Worm (Caenorhabditis elegans) whole organism, late embryonic: ENCODE results near the gene R08D7.4.

Experiments used
- K02D7.2 ChIP-seq: sonication (generic microtip); optimal IDR thresholded peaks from 2 replicates; lab custom pipeline; 2017; ENCODE audit warnings: mild to moderate bottlenecking, missing genetic modification characterization, missing compliant biosample characterization
- K09A11.1 ChIP-seq: sonication (generic microtip); optimal IDR thresholded peaks from 2 replicates; lab custom pipeline; 2017; ENCODE audit warnings: antibody characterized with exemption, mild to moderate bottlenecking, missing genetic modification characterization, missing compliant biosample characterization; ENCODE audit not compliant: insufficient read depth
- Y22D7AL.16 ChIP-seq: sonication (generic microtip); optimal IDR thresholded peaks from 2 replicates; lab custom pipeline; 2016; ENCODE audit warnings: missing genetic modification characterization, missing compliant biosample characterization
- ceh-14 ChIP-seq: sonication (generic microtip); optimal IDR thresholded peaks from 2 replicates; lab custom pipeline; 2016; ENCODE audit warnings: missing genotype, missing genetic modification characterization, missing compliant biosample characterization
- ceh-18 ChIP-seq: sonication (generic microtip); optimal IDR thresholded peaks from 2 replicates; lab custom pipeline; 2016; ENCODE audit warnings: missing genetic modification characterization, missing compliant biosample characterization
- ceh-19 ChIP-seq: fragments of 200-800 bp; sonication (Bioruptor generic); optimal IDR thresholded peaks from 2 replicates; lab custom pipeline; 2018; ENCODE audit warnings: mild to moderate bottlenecking, missing genetic modification characterization, missing compliant biosample characterization
- ceh-2 ChIP-seq: sonication (generic microtip); optimal IDR thresholded peaks from 2 replicates; lab custom pipeline; 2016; ENCODE audit warnings: missing genotype, missing genetic modification characterization, missing compliant biosample characterization
- ceh-31 ChIP-seq: sonication (generic microtip); optimal IDR thresholded peaks from 2 replicates; lab custom pipeline; 2016; ENCODE audit warnings: missing genetic modification characterization, missing compliant biosample characterization
- ceh-48 ChIP-seq: sonication (generic microtip); optimal IDR thresholded peaks from 2 replicates; lab custom pipeline; 2016; ENCODE audit warnings: missing genetic modification characterization, inconsistent platforms, missing compliant biosample characterization
- che-1 ChIP-seq: sonication (generic microtip); optimal IDR thresholded peaks from 2 replicates; lab custom pipeline; 2016; ENCODE audit warnings: mild to moderate bottlenecking, missing genetic modification characterization, missing compliant biosample characterization
- dve-1 ChIP-seq: sonication (generic microtip); optimal IDR thresholded peaks from 2 replicates; lab custom pipeline; 2017; ENCODE audit warnings: antibody characterized with exemption, mild to moderate bottlenecking, missing genetic modification characterization, missing compliant biosample characterization
- fkh-10 ChIP-seq: fragments of 150-350 bp; optimal IDR thresholded peaks from 2 replicates; lab custom pipeline; 2014; ENCODE audit warnings: missing biosample characterization, missing genetic modification reagents, missing genetic modification characterization
- fkh-6 ChIP-seq: sonication (generic microtip); optimal IDR thresholded peaks from 2 replicates; lab custom pipeline; 2016; ENCODE audit warnings: missing genetic modification characterization, missing compliant biosample characterization
- gmeb-2 ChIP-seq: sonication (generic microtip); optimal IDR thresholded peaks from 2 replicates; lab custom pipeline; 2016; ENCODE audit warnings: missing genetic modification characterization, inconsistent platforms, missing compliant biosample characterization
- hlh-30 ChIP-seq: sonication (generic microtip); optimal IDR thresholded peaks from 2 replicates; lab custom pipeline; 2017; ENCODE audit warnings: antibody characterized with exemption, missing genetic modification characterization, missing compliant biosample characterization; ENCODE audit not compliant: insufficient read depth
- hlh-8 ChIP-seq: sonication (generic microtip); optimal IDR thresholded peaks from 2 replicates; lab custom pipeline; 2016; ENCODE audit warnings: missing genotype, missing genetic modification characterization, missing compliant biosample characterization
- madf-2 ChIP-seq: sonication (generic microtip); optimal IDR thresholded peaks from 2 replicates; lab custom pipeline; 2017; ENCODE audit warnings: missing genetic modification characterization, missing compliant biosample characterization
- nfya-1 ChIP-seq: sonication (generic microtip); optimal IDR thresholded peaks from 2 replicates; lab custom pipeline; 2017; ENCODE audit warnings: missing genetic modification characterization, mild to moderate bottlenecking, missing compliant biosample characterization, antibody characterized with exemption, moderate library complexity
- npax-4 ChIP-seq: sonication (generic microtip); optimal IDR thresholded peaks from 2 replicates; lab custom pipeline; 2016; ENCODE audit warnings: missing genetic modification characterization, missing compliant biosample characterization
- odd-2 ChIP-seq: sonication (generic microtip); optimal IDR thresholded peaks from 2 replicates; lab custom pipeline; 2017; ENCODE audit warnings: antibody characterized with exemption, mild to moderate bottlenecking, missing genetic modification characterization, missing compliant biosample characterization
- pat-9 ChIP-seq: fragments of 200-800 bp; sonication (Bioruptor generic); optimal IDR thresholded peaks from 2 replicates; lab custom pipeline; 2018; ENCODE audit warnings: mild to moderate bottlenecking, missing genetic modification characterization, moderate library complexity, missing compliant biosample characterization
- pqm-1 ChIP-seq: sonication (generic microtip); optimal IDR thresholded peaks from 2 replicates; lab custom pipeline; 2016; ENCODE audit warnings: missing genetic modification characterization, missing compliant biosample characterization
- sdc-2 ChIP-seq: sonication (generic microtip); optimal IDR thresholded peaks from 2 replicates; lab custom pipeline; 2016; ENCODE audit warnings: missing genotype, missing genetic modification characterization, missing compliant biosample characterization
- sox-4 ChIP-seq: sonication (generic microtip); optimal IDR thresholded peaks from 2 replicates; lab custom pipeline; 2017; ENCODE audit warnings: mild to moderate bottlenecking, missing genetic modification characterization, inconsistent platforms, missing compliant biosample characterization
- syd-9 ChIP-seq: sonication (generic microtip); optimal IDR thresholded peaks from 2 replicates; lab custom pipeline; 2016; ENCODE audit warnings: mild to moderate bottlenecking, missing genetic modification characterization, moderate library complexity, missing compliant biosample characterization
- tbx-2 ChIP-seq: sonication (generic microtip); optimal IDR thresholded peaks from 2 replicates; lab custom pipeline; 2016; ENCODE audit warnings: missing genetic modification characterization, missing compliant biosample characterization
- tbx-7 ChIP-seq: sonication (generic microtip); optimal IDR thresholded peaks from 2 replicates; lab custom pipeline; 2016; ENCODE audit warnings: missing genotype, missing genetic modification characterization, missing compliant biosample characterization
- unc-55 ChIP-seq: sonication (generic microtip); optimal IDR thresholded peaks from 2 replicates; lab custom pipeline; 2017; ENCODE audit warnings: missing biosample characterization, missing genetic modification reagents, missing genetic modification characterization
- zip-5 ChIP-seq: sonication (generic microtip); optimal IDR thresholded peaks from 2 replicates; lab custom pipeline; 2016; ENCODE audit warnings: missing genetic modification characterization, missing compliant biosample characterization

The R08D7.4 gene

DNA sequence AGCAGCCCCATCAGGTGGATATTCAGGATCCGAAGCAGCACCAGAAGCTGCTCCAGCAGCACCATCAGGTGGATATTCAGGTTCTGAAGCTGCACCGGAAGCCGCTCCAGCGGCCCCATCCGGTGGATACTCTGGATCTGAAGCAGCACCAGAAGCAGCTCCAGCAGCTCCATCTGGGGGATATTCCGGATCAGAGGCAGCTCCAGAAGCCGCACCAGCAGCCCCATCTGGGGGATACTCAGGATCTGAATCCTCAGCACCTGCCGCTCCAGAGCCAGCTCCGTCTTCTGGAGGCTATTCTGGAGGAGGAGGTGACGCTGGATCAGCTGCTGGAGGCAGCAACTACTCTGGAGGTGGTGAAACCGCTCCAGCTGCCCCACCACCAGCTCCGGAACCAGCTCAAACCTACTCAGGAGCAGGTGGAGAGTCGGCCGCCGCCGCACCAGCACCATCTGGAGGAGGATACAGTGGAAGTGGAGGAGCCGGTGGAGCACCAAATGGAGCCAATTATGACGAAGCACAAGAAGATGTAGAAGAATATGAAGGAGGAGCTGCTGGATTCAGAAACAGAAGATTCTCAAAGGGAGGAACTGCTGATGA lies 6.9 kb upstream of the R08D7.4 start:
- TF ChIP-seq odd-2 (no peak), dve-1 (peak; percentile 43)

DNA sequence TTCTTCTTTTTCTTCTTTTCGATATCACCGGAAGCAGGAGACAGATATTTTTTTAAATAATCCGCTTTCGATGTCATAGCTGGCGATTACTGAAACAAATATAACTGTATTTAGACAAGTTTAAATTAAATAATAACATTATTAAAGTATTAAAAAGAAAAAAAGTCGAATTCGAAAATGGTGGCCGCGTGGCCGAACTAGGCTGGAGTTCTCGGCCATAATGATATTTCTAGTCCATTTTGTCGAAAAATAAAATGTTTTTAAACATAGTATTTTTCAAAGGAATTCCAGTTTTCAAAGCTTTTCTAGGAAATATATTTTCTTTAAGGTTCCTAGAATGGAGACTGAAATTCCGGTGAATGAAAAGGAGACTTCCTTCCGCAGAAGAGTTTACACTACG lies 4.1 kb upstream of the R08D7.4 start, which contains the start of the genes bud-13 and rpap-2:
bud-13 (minus strand) TSS at position 89 of the 400 bp plus-strand sequence.
rpap-2 (plus strand) TSS at position 329 of the 400 bp plus-strand sequence.
- TF ChIP-seq tbx-2 (tag; lab: Kevin White, UChicago): peak; percentile 36
- peak; percentile 15 for TF ChIP-seq zip-5 (tag; lab: Kevin White, UChicago)
- TF ChIP-seq ceh-48: no peak
- peak; percentile 46 for TF ChIP-seq ceh-31
- TF ChIP-seq hlh-8: peak; percentile 22
- TF ChIP-seq ceh-2 (tag; lab: Kevin White, UChicago): peak; percentile 8
- no peak for TF ChIP-seq nfya-1 (tag; lab: Kevin White, UChicago)
- TF ChIP-seq, all 69 proteins: peak for 5

DNA sequence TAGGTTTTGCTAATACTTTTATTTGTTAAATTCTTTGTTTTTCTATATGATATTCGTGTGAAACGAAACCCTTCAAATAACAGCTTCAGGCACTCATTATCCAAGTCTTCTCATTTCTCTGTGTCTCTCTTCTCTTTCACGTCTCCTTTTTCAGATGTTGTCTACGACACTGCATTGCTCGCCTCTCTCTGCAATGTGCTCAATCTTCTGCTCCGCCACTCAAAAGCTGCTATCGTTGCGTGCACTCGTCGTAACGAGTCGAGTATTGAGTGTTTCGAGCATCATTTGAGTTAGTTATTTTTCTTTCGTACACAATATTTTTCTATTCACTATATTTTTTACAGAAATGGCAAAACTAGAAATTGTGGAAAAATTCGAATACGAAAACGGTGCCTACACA lies 1.5 kb downstream of the R08D7.4 start:
- TF ChIP-seq npax-4 (no peak), fkh-10 (GFP tag; lab: Kevin White, UChicago) (no peak), ceh-14 (tag; lab: Kevin White, UChicago) (no peak), hlh-30 (tag; lab: Kevin White, UChicago) (no peak), tbx-7 (tag; lab: Kevin White, UChicago) (no peak), K09A11.1 (no peak), pqm-1 (tag; lab: Kevin White, UChicago) (no peak)

DNA sequence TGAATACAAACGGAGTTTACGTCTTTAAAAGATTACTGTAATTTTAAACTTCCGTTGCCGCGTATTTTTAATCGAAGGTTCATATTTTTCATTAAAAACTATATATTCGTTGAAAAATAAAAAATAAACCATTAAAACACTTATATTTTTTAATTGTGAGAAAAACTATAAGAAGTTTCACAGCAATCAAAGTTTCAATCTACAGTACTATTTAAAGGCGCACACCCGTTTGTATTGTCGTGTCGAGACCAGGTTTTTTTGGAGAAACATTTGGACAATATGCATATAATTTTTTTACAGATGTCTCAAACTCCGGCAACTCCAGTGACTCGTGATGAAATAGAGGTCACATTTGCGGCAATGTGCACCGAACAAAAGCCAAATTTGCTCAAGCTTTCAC lies 2.1 kb downstream of the R08D7.4 start, which contains the start of gene R08D7.5:
R08D7.5 (plus strand) TSS at position 301 of the 400 bp plus-strand sequence.
- TF ChIP-seq odd-2: no peak

DNA sequence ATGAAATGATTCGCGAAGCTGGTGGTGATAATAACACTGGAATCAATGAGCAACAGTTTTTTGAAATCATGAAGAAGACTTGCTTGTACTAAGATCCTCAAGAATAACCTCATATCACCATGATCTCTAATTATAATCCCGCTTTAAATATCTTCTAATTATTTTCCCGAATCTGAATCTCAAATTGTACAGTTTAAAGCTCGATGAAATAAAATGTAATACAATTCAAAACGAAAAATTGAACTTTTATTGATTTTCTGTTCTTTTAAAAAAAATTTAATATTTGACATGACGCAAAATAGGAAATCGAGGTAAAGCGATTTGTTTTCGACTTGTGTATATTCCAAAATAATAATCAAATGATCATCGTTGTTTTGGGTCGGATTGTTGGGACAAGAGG lies 3.1 kb downstream of the R08D7.4 start:
- no peak for TF ChIP-seq K09A11.1

DNA sequence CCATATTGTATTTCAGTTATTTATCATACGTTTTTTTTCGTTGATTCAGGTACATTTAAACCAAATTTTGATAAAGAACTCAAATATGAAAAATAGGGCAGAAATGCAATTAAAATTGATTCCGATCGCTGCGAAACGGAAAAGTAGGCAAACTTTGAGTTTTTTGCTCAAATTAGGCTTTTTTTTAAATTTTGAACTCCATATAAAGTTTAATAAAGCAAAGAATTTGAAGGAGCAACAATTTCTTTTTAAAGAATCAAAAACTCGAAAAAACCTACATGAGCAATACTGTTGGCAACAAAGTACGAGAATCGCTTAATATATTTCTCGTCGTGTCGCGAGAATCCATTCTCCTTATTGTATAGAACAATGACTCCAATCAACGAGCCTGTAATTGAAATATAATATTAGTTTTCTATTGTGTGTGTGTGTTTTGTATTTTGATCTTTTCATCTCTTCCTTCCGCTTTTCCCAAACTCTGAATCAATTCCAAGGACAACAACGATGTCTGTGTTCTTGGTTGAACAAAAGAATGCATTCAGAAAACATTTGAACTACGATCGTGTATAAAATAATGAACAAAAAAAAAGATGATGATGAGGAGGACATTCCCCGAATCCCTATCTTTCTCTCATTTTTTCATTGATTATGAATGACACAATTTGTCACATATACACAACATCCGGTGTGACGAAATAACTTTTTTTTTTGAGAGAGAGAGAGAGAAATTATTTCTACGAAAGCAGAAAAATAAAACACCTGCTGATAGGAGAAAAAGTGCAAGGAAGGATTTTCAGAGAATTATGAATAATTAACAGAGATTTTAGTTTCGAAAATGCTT lies 7.0 kb downstream of the R08D7.4 start:
- no peak for TF ChIP-seq gmeb-2
- no peak for TF ChIP-seq che-1 (tag; lab: Kevin White, UChicago)
- no peak for TF ChIP-seq ceh-18 (tag; lab: Kevin White, UChicago)
- no peak for TF ChIP-seq madf-2
- no peak for TF ChIP-seq sdc-2
- no peak for TF ChIP-seq ceh-14 (tag; lab: Kevin White, UChicago)
- TF ChIP-seq Y22D7AL.16: no peak

DNA sequence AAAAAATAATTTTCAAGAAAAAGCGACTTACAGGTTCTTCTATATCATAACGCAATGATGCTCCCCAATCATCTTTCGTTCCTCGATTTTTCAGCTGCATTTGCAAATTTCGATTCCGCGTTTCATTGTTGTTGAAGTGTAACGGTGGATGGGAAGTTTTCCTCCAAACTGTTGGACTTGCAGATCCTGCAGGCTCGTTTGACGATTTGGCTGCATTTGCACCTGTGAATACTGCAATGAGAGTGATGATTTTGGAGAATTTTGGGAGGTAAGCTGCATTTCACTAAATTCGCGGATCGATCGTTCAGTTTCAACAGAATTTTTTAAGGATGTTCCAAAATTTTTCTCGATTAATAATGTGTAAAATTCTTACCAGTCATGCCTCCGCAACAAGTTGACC lies 9.2 kb downstream of the R08D7.4 start:
- TF ChIP-seq fkh-6: no peak
- no peak for TF ChIP-seq pat-9 (tag; lab: Kevin White, UChicago)
- TF ChIP-seq hlh-8: no peak
- TF ChIP-seq syd-9 (tag; lab: Kevin White, UChicago): no peak
- no peak for TF ChIP-seq ceh-19 (GFP tag; lab: Kevin White, UChicago)
- TF ChIP-seq ceh-2 (tag; lab: Kevin White, UChicago): no peak
- no peak for TF ChIP-seq sox-4 (tag; lab: Kevin White, UChicago)
- TF ChIP-seq K02D7.2 (tag; lab: Kevin White, UChicago): no peak
- no peak for TF ChIP-seq unc-55 (GFP tag; lab: Kevin White, UChicago)
- TF ChIP-seq sdc-2: no peak
- TF ChIP-seq, all 69 proteins: peak for 0
